Fruit fly (Drosophila melanogaster) S2 (cell line): ENCODE results near the gene Vps13D.

Experiments used
- CG8478 ChIP-seq: fragments of >200 bp; optimal IDR thresholded peaks from 2 replicates; lab custom pipeline; 2018
- CTCF ChIP-seq, 2 experiments: fragments of >200 bp; optimal IDR thresholded peaks; 2 replicates each; lab custom pipeline; 2018

dm6 chr3L:12716661-12717060 is 38.2 kb upstream of the Vps13D start:
- TF ChIP-seq CTCF (optimal IDR thresholded peaks at IDR 0.05; lab: Kevin White, UChicago) (no peak), CG8478 (lab: Kevin White, UChicago) (no peak)
